Worm (Caenorhabditis elegans): Measurements from ENCODE around the gene slcr-46.1.
A peak's percentile ranks its signal among the peaks of the same experiment; 100 is the strongest.

Gene slcr-46.1

DNA sequence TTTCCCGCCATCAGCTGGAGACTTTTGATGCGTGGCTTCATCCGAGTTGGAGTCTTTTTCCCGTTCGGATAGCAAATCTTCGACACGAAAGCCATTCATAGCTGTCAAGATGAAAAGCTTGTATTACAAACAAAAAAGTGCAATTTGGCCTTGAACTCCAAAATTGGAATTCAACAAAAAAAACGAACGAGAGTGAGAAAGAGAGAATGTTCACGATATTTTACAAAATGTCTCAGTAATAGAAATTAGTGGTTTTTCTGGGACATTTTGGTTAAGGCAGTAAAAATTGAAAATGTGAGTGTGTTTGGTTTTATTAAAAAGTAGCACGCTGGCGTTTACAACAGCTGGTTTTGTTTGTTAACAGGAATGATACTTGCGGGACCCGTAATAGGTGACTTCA is 21.9 kb downstream of the slcr-46.1 start, which contains the start of gene ceh-1:
Gene ceh-1, minus strand, starts transcription at position 101 of the 400 bp plus-strand sequence.
- TF ChIP-seq dmd-4 (tag; optimal IDR thresholded peaks at IDR 0.05) (no peak), ztf-1 (GFP tag; conservative IDR thresholded peaks at IDR 0.05) (no peak), aly-2 (tag; optimal IDR thresholded peaks at IDR 0.05) (no peak), C34F6.9 (tag; optimal IDR thresholded peaks at IDR 0.05) (no peak)

DNA sequence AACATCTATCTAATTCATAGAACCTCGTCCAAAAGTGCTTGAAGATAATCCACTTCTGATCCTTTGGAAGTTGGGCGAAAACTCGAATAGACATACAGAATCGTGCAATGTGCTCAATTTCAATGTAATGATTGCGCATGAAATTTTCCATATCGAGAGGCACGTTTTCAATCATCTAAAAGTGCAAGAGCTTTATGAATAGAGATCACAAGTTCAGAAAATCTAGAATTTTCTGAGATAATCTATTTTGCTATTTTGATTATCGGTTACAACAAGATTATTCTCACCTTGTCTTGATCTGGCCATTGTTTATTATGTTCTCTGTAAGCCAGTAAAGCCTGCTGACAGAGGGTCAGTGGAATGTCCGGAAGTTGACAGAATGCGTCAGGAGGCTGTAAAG is 25.4 kb downstream of the slcr-46.1 start:
- TF ChIP-seq nhr-23 (tag; optimal IDR thresholded peaks at IDR 0.05), result no peak
- no peak for TF ChIP-seq nhr-21 (tag; optimal IDR thresholded peaks at IDR 0.05)
- no peak for TF ChIP-seq dmd-4 (tag; optimal IDR thresholded peaks at IDR 0.05)
- no peak for TF ChIP-seq lin-39 (tag; optimal IDR thresholded peaks at IDR 0.05)
- TF ChIP-seq sma-9 (GFP tag; optimal IDR thresholded peaks at IDR 0.05), result no peak
- no peak for TF ChIP-seq sma-9 (tag; optimal IDR thresholded peaks at IDR 0.05)
- TF ChIP-seq R02D3.7 (tag; optimal IDR thresholded peaks at IDR 0.05), result no peak
- no peak for TF ChIP-seq fos-1 (tag; optimal IDR thresholded peaks at IDR 0.05)
- TF ChIP-seq ztf-4 (tag; optimal IDR thresholded peaks at IDR 0.05), result no peak
- TF ChIP-seq nhr-12 (tag; optimal IDR thresholded peaks at IDR 0.05), result no peak
- TF ChIP-seq nhr-129 (tag; optimal IDR thresholded peaks at IDR 0.05), result no peak

DNA sequence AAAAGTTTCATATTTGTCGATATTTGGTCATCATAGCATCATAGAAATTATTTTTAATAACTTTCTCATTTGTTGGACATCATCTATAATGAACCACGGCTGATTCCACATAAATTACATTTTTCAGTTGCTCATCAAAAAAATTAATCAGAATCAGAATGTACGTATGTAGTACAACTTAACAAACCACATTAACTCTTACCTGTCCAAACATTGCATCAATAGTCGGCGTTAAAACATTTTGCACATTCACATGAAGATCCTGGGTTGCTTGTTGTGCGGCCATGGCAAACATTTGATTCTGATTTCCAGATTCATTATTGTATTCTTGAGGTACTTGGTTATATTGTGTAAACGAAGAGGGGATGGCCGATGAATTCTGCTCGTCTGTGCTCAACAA is 26.1 kb downstream of the slcr-46.1 start:
- TF ChIP-seq elt-3 (tag; optimal IDR thresholded peaks at IDR 0.05) (no peak), C34F6.9 (tag; optimal IDR thresholded peaks at IDR 0.05) (no peak), ama-1 (optimal IDR thresholded peaks at IDR 0.05) (no peak), zag-1 (tag; optimal IDR thresholded peaks at IDR 0.05) (no peak), ceh-16 (tag; optimal IDR thresholded peaks at IDR 0.05) (no peak), sma-9 (GFP tag; optimal IDR thresholded peaks at IDR 0.05) (no peak), sma-9 (tag; optimal IDR thresholded peaks at IDR 0.05) (no peak), lsy-2 (tag; optimal IDR thresholded peaks at IDR 0.05) (no peak), nhr-129 (tag; optimal IDR thresholded peaks at IDR 0.05) (no peak), nhr-6 (tag; optimal IDR thresholded peaks at IDR 0.05) (no peak), aly-2 (tag; optimal IDR thresholded peaks at IDR 0.05) (no peak)

DNA sequence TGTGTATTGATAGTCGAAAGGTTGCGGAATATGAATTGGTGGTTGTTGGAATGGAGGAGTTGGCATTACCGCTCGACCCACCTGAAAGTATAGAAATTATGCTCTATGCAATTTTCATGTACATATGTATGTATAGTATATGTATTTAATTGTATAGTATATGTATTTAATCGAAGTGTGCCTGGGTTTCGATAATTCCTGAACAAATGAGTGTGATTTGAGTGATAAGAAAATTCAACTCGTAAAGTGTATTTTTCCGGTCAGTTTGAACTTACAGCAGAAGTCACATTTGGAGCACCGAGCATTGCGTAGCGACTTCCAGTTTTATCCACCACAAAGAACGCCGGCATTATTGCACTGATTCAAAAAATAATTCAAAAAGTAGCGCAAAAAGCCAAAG is 26.5 kb downstream of the slcr-46.1 start:
- no peak for TF ChIP-seq ztf-11 (tag; optimal IDR thresholded peaks at IDR 0.05)
- no peak for TF ChIP-seq Y55F3AM.14 (GFP tag; optimal IDR thresholded peaks at IDR 0.05)
- no peak for TF ChIP-seq nhr-77 (tag; optimal IDR thresholded peaks at IDR 0.05)
- no peak for TF ChIP-seq ZK546.5 (tag; optimal IDR thresholded peaks at IDR 0.05)
- no peak for TF ChIP-seq F13H6.1 (tag; optimal IDR thresholded peaks at IDR 0.05)
- TF ChIP-seq crh-2 (tag; optimal IDR thresholded peaks at IDR 0.05), result no peak
- TF ChIP-seq ztf-4 (tag; optimal IDR thresholded peaks at IDR 0.05), result no peak
- no peak for TF ChIP-seq nhr-23 (tag; optimal IDR thresholded peaks at IDR 0.05)
- TF ChIP-seq lsy-2 (tag; optimal IDR thresholded peaks at IDR 0.05), result no peak
- TF ChIP-seq elt-1 (tag; optimal IDR thresholded peaks at IDR 0.05), result no peak
- no peak for TF ChIP-seq nhr-25 (tag; optimal IDR thresholded peaks at IDR 0.05)

DNA sequence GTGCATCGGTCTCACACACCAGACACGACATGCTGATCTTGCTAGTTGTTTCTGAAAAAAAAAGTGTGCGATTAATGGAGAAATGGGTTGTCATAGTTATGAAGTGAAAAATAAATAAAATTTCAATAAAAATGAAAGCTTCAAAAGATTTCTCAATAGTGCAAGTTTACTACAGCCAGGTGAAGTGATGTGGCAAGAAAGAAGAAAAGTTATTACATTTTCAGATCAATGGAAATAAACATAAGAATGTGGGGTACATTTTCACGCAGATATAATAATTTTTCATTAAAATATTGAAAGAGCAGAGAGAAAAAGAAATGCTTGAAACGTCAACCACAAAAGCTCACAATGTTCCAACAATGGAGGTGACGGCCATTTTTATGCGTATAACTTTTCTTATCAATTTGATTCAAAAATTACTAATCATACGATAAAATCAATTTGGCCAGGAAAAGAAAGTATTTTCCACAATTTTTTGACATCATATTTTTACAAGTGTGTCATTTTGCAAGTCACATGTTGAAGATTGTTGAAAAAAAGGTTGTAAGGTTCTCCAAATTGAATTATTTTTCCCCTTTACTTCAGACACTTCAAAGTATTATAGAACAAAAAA is 28.2 kb downstream of the slcr-46.1 start, which contains the start of gene nhr-45:
Gene nhr-45, minus strand, starts transcription at position 51 of the 613 bp plus-strand sequence.
- TF ChIP-seq fos-1 (tag; optimal IDR thresholded peaks at IDR 0.05) (peak; percentile 67), C34F6.9 (tag; optimal IDR thresholded peaks at IDR 0.05) (no peak), nhr-6 (tag; optimal IDR thresholded peaks at IDR 0.05) (no peak), crh-2 (tag; optimal IDR thresholded peaks at IDR 0.05) (no peak), snpc-4 (tag; optimal IDR thresholded peaks at IDR 0.05) (no peak), aly-2 (tag; optimal IDR thresholded peaks at IDR 0.05) (no peak), F13H6.1 (tag; optimal IDR thresholded peaks at IDR 0.05) (no peak)

DNA sequence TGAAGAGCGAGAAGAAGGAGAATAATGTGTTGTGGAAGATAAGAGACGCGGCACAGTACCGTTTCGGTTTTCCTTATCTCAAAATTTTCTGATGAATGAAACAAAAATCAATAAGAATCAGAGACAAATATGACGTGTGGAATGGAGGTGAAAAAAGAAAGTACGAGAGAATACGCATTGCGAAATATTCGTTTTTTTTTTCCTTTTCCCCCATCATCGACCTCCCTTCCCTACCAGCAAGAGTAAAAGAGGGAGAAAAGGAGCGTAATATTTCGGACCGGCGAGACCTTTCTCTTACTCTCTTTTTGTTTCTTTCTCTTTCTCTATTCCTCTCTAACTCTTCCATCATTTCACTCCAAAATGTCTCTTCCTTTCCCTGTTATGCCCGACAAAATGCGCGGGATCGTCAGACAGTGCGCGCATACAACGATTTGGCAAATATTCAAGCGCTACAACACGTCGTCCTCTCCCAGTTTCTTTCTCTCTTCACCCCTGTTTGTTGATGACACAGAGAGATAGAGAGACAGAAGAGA is 30.2 kb downstream of the slcr-46.1 start:
- no peak for TF ChIP-seq mbf-1 (tag; optimal IDR thresholded peaks at IDR 0.05)
- TF ChIP-seq crh-2 (tag; optimal IDR thresholded peaks at IDR 0.05), result peak; percentile 72
- peak; percentile 36 for TF ChIP-seq sma-9 (GFP tag; optimal IDR thresholded peaks at IDR 0.05)
- no peak for TF ChIP-seq sma-9 (tag; optimal IDR thresholded peaks at IDR 0.05)
- TF ChIP-seq sma-3 (GFP tag; optimal IDR thresholded peaks at IDR 0.05), result peak; percentile 76
- no peak for TF ChIP-seq snpc-4 (tag; optimal IDR thresholded peaks at IDR 0.05)
- TF ChIP-seq sem-4 (tag; optimal IDR thresholded peaks at IDR 0.05), result peak; percentile 11
- TF ChIP-seq gmeb-1 (tag; optimal IDR thresholded peaks at IDR 0.05), result peak; percentile 3
- TF ChIP-seq egl-27 (tag; optimal IDR thresholded peaks at IDR 0.05), result peak; percentile 16
- TF ChIP-seq lsy-2 (tag; optimal IDR thresholded peaks at IDR 0.05), result peak; percentile 11 to 39
- TF ChIP-seq ztf-4 (tag; optimal IDR thresholded peaks at IDR 0.05), result peak; percentile 41
- peak; percentile 31 for TF ChIP-seq peb-1 (tag; optimal IDR thresholded peaks at IDR 0.05)
- peak; percentile 79 for TF ChIP-seq F13H6.1 (tag; optimal IDR thresholded peaks at IDR 0.05)
- TF ChIP-seq nhr-21 (tag; optimal IDR thresholded peaks at IDR 0.05), result no peak
- TF ChIP-seq Y55F3AM.14 (GFP tag; optimal IDR thresholded peaks at IDR 0.05), result peak; percentile 95
- TF ChIP-seq nhr-129 (tag; optimal IDR thresholded peaks at IDR 0.05), result peak; percentile 81
- no peak for TF ChIP-seq elt-3 (tag; optimal IDR thresholded peaks at IDR 0.05)
- no peak for TF ChIP-seq mab-5 (tag; optimal IDR thresholded peaks at IDR 0.05)
- no peak for TF ChIP-seq unc-62 (GFP tag; optimal IDR thresholded peaks at IDR 0.05)
- peak; percentile 13 for TF ChIP-seq ama-1 (optimal IDR thresholded peaks at IDR 0.05)
- peak; percentile 52 for TF ChIP-seq C34F6.9 (tag; optimal IDR thresholded peaks at IDR 0.05)
- TF ChIP-seq fos-1 (tag; optimal IDR thresholded peaks at IDR 0.05), result peak; percentile 72
- peak; percentile 53 for TF ChIP-seq unc-55 (GFP tag; optimal IDR thresholded peaks at IDR 0.05)
- TF ChIP-seq ZK546.5 (tag; optimal IDR thresholded peaks at IDR 0.05), result no peak
- peak; percentile 84 for TF ChIP-seq nhr-25 (tag; optimal IDR thresholded peaks at IDR 0.05)
- no peak for TF ChIP-seq nhr-12 (tag; optimal IDR thresholded peaks at IDR 0.05)
- peak; percentile 85 for TF ChIP-seq blmp-1 (tag; optimal IDR thresholded peaks at IDR 0.05; ENCODE audit: insufficient read depth)

Data from whole organism, L2 larva.